Worm (Caenorhabditis elegans) whole organism, young adult: ENCODE measurements around the gene D2085.7.

ENCODE experiments used
- B0019.2 ChIP-seq: fragments of 200-800 bp; sonication (Bioruptor generic); conservative IDR thresholded peaks from 2 replicates; pipeline ENCODE4 v1.3.6; 2022; ENCODE audit warnings: missing genetic modification reagents, missing genetic modification characterization, missing compliant biosample characterization
- B0035.1 ChIP-seq: sonication (generic microtip); optimal IDR thresholded peaks from 2 replicates; lab custom pipeline; 2016; ENCODE audit warnings: missing genetic modification characterization, mild to moderate bottlenecking, missing compliant biosample characterization, missing genotype, missing genetic modification reagents
- B0336.3 ChIP-seq: fragments of 200-800 bp; sonication (Bioruptor generic); IDR thresholded peaks from 2 replicates; pipeline ENCODE4 v1.3.6; 2022; ENCODE audit warnings: missing genetic modification characterization, missing compliant biosample characterization
- C17E4.6 ChIP-seq: fragments of 200-800 bp; sonication (Bioruptor generic); IDR thresholded peaks from 2 replicates; pipeline ENCODE4 v1.3.6; 2022; ENCODE audit warnings: missing genetic modification reagents, missing genetic modification characterization, missing compliant biosample characterization
- F10E7.11 ChIP-seq: sonication (generic microtip); optimal IDR thresholded peaks from 2 replicates; lab custom pipeline; 2017; ENCODE audit warnings: mild to moderate bottlenecking, missing genetic modification characterization, moderate library complexity, missing compliant biosample characterization
- F22D6.2 ChIP-seq: sonication (generic microtip); optimal IDR thresholded peaks from 2 replicates; lab custom pipeline; 2016; ENCODE audit warnings: mild to moderate bottlenecking, missing genetic modification characterization, missing compliant biosample characterization
- F23B12.7 ChIP-seq: sonication (generic microtip); optimal IDR thresholded peaks from 2 replicates; lab custom pipeline; 2017; ENCODE audit warnings: missing genetic modification characterization, mild to moderate bottlenecking, missing compliant biosample characterization, antibody characterized with exemption, moderate library complexity; ENCODE audit not compliant: insufficient read depth
- F57C9.4 ChIP-seq: sonication (generic microtip); optimal IDR thresholded peaks from 2 replicates; lab custom pipeline; 2017; ENCODE audit warnings: mild to moderate bottlenecking, missing genetic modification characterization, missing compliant biosample characterization
- T26A5.8 ChIP-seq: sonication (generic microtip); optimal IDR thresholded peaks from 2 replicates; lab custom pipeline; 2016; ENCODE audit warnings: missing genetic modification characterization, missing compliant biosample characterization
- Y56A3A.18 ChIP-seq: fragments of 200-800 bp; sonication (Bioruptor generic); IDR thresholded peaks from 2 replicates; pipeline ENCODE4 v1.3.6; 2022; ENCODE audit warnings: missing genetic modification reagents, missing genetic modification characterization, missing compliant biosample characterization
- Y67H2A.10 ChIP-seq: fragments of 200-800 bp; sonication (Bioruptor generic); conservative IDR thresholded peaks from 2 replicates; pipeline ENCODE4 v1.3.6; 2022; ENCODE audit warnings: missing genetic modification reagents, missing genetic modification characterization, missing compliant biosample characterization
- ama-1 ChIP-seq, 3 experiments: fragments of 150-350 bp in 1 of 3; sonication (generic microtip) in 2 of 3; optimal IDR thresholded peaks; 2 replicates each; lab custom pipeline; 2014 to 2018; ENCODE audit warnings: missing biosample characterization in 2 of 3, missing genetic modification characterization in 2 of 3, missing genetic modification reagents in 2 of 3
- aptf-3 ChIP-seq: fragments of 200-800 bp; sonication (Bioruptor generic); IDR thresholded peaks from 2 replicates; pipeline ENCODE4 v1.3.6; 2022; ENCODE audit warnings: missing genetic modification characterization, missing compliant biosample characterization
- athp-1 ChIP-seq: sonication (generic microtip); optimal IDR thresholded peaks from 2 replicates; lab custom pipeline; 2017; ENCODE audit warnings: mild to moderate bottlenecking, missing genetic modification characterization, missing compliant biosample characterization
- attf-3 ChIP-seq: fragments of 200-800 bp; sonication (Bioruptor generic); conservative IDR thresholded peaks from 2 replicates; pipeline ENCODE4 v1.3.6; 2022; ENCODE audit warnings: missing genetic modification reagents, missing genetic modification characterization, missing compliant biosample characterization
- bed-1 ChIP-seq: fragments of 200-800 bp; sonication (Bioruptor generic); IDR thresholded peaks from 2 replicates; pipeline ENCODE4 v1.3.6; 2022; ENCODE audit warnings: missing genetic modification reagents, missing genetic modification characterization, missing compliant biosample characterization
- ccch-3 ChIP-seq: fragments of 200-800 bp; sonication (Bioruptor generic); optimal IDR thresholded peaks from 2 replicates; lab custom pipeline; 2018; ENCODE audit warnings: mild to moderate bottlenecking, missing genetic modification characterization, missing compliant biosample characterization
- cebp-1 ChIP-seq, 2 experiments: fragments of 200-800 bp in 1 of 2; sonication (Bioruptor generic) in 1 of 2; sonication (generic microtip) in 1 of 2; IDR thresholded peaks in 1 of 2; optimal IDR thresholded peaks in 1 of 2; 2 replicates each; pipeline versions ENCODE4 v1.3.6 to Lab custom; 2017 to 2022; ENCODE audit warnings: missing compliant biosample characterization in 2 of 2, missing genetic modification characterization in 2 of 2, mild to moderate bottlenecking in 1 of 2, missing genetic modification reagents in 1 of 2, moderate library complexity in 1 of 2
- cebp-2 ChIP-seq: fragments of 200-800 bp; sonication (Bioruptor generic); IDR thresholded peaks from 2 replicates; pipeline ENCODE4 v1.3.6; 2022; ENCODE audit warnings: missing genetic modification characterization, missing compliant biosample characterization
- ceh-27 ChIP-seq: fragments of 200-800 bp; sonication (Bioruptor generic); optimal IDR thresholded peaks from 2 replicates; lab custom pipeline; 2018; ENCODE audit warnings: mild to moderate bottlenecking, missing genetic modification characterization, moderate library complexity, missing compliant biosample characterization
- die-1 ChIP-seq: sonication (generic microtip); optimal IDR thresholded peaks from 2 replicates; lab custom pipeline; 2016; ENCODE audit warnings: missing genotype, mild to moderate bottlenecking, missing genetic modification characterization, missing compliant biosample characterization
- egl-18 ChIP-seq: fragments of 200-800 bp; sonication (Bioruptor generic); IDR thresholded peaks from 2 replicates; pipeline ENCODE4 v1.3.6; 2022; ENCODE audit warnings: missing genetic modification reagents, missing genetic modification characterization, missing compliant biosample characterization
- gei-17 ChIP-seq: fragments of 200-800 bp; sonication (Bioruptor generic); optimal IDR thresholded peaks from 2 replicates; lab custom pipeline; 2018; ENCODE audit warnings: mild to moderate bottlenecking, missing genetic modification characterization, missing compliant biosample characterization
- him-1 ChIP-seq: sonication (generic microtip); optimal IDR thresholded peaks from 2 replicates; lab custom pipeline; 2016; ENCODE audit warnings: missing genotype, missing genetic modification reagents, missing genetic modification characterization, missing compliant biosample characterization
- hmg-20 ChIP-seq: fragments of 200-800 bp; sonication (Bioruptor generic); IDR thresholded peaks from 2 replicates; pipeline ENCODE4 v1.3.6; 2022; ENCODE audit warnings: missing genetic modification reagents, missing genetic modification characterization, missing compliant biosample characterization
- lir-1 ChIP-seq: fragments of 200-800 bp; sonication (Bioruptor generic); conservative IDR thresholded peaks from 2 replicates; pipeline ENCODE4 v1.3.6; 2022; ENCODE audit warnings: missing genetic modification reagents, missing genetic modification characterization, missing compliant biosample characterization
- madf-3 ChIP-seq: fragments of 200-800 bp; sonication (Bioruptor generic); IDR thresholded peaks from 2 replicates; pipeline ENCODE4 v1.3.6; 2022; ENCODE audit warnings: missing genetic modification reagents, missing genetic modification characterization, missing compliant biosample characterization
- madf-8 ChIP-seq: fragments of 200-800 bp; sonication (Bioruptor generic); conservative IDR thresholded peaks from 2 replicates; pipeline ENCODE4 v1.3.6; 2022; ENCODE audit warnings: missing genetic modification reagents, missing genetic modification characterization, missing compliant biosample characterization
- mcd-1 ChIP-seq: fragments of 200-800 bp; sonication (Bioruptor generic); IDR thresholded peaks from 2 replicates; pipeline ENCODE4 v1.3.6; 2022; ENCODE audit warnings: missing genetic modification reagents, missing genetic modification characterization, missing compliant biosample characterization
- mel-28 ChIP-seq: sonication (generic microtip); optimal IDR thresholded peaks from 2 replicates; lab custom pipeline; 2016; ENCODE audit warnings: borderline replicate concordance, mild to moderate bottlenecking, missing genetic modification characterization, missing compliant biosample characterization
- nfya-2 ChIP-seq: fragments of 200-800 bp; sonication (Bioruptor generic); IDR thresholded peaks from 2 replicates; pipeline ENCODE4 v1.3.6; 2022; ENCODE audit warnings: missing genetic modification reagents, missing genetic modification characterization, missing compliant biosample characterization
- nfyb-1 ChIP-seq: fragments of 200-800 bp; sonication (Bioruptor generic); IDR thresholded peaks from 2 replicates; pipeline ENCODE4 v1.3.6; 2022; ENCODE audit warnings: missing genetic modification reagents, missing genetic modification characterization, missing compliant biosample characterization
- rpc-1 ChIP-seq, 2 experiments: fragments of 150-350 bp in 1 of 2; sonication (generic microtip) in 1 of 2; optimal IDR thresholded peaks; 2 replicates each; lab custom pipeline; 2014 to 2018; ENCODE audit warnings: missing biosample characterization in 1 of 2, missing genetic modification characterization in 1 of 2, missing genetic modification reagents in 1 of 2, missing genotype in 1 of 2
- snpc-1.1 ChIP-seq: sonication (generic microtip); optimal IDR thresholded peaks from 2 replicates; lab custom pipeline; 2017; ENCODE audit warnings: missing genetic modification characterization, mild to moderate bottlenecking, missing compliant biosample characterization, antibody characterized with exemption, moderate library complexity, missing genotype, missing genetic modification reagents; ENCODE audit not compliant: insufficient read depth
- snpc-1.3 ChIP-seq: sonication (generic microtip); optimal IDR thresholded peaks from 2 replicates; lab custom pipeline; 2017; ENCODE audit warnings: missing genetic modification characterization, mild to moderate bottlenecking, missing compliant biosample characterization, antibody characterized with exemption, moderate library complexity, missing genotype, missing genetic modification reagents; ENCODE audit not compliant: insufficient read depth
- snpc-3.4 ChIP-seq: sonication (generic microtip); optimal IDR thresholded peaks from 2 replicates; lab custom pipeline; 2017; ENCODE audit warnings: missing genetic modification characterization, mild to moderate bottlenecking, missing compliant biosample characterization, antibody characterized with exemption, moderate library complexity, missing genotype, missing genetic modification reagents
- snpc-4 ChIP-seq, 5 experiments: fragments of 150-350 bp in 1 of 5; sonication (generic microtip) in 4 of 5; optimal IDR thresholded peaks; 2 replicates each; lab custom pipeline; 2014 to 2018; ENCODE audit warnings: missing genetic modification characterization in 5 of 5, missing biosample characterization in 3 of 5, antibody characterized with exemption in 2 of 5, mild to moderate bottlenecking in 2 of 5, missing compliant biosample characterization in 2 of 5, missing genotype in 2 of 5, moderate library complexity in 2 of 5, missing genetic modification reagents in 1 of 5
- somi-1 ChIP-seq: fragments of 200-800 bp; sonication (Bioruptor generic); optimal IDR thresholded peaks from 2 replicates; lab custom pipeline; 2018; ENCODE audit warnings: mild to moderate bottlenecking, missing genetic modification characterization, missing compliant biosample characterization
- tlf-1 ChIP-seq: fragments of 200-800 bp; sonication (Bioruptor generic); optimal IDR thresholded peaks from 2 replicates; lab custom pipeline; 2018; ENCODE audit warnings: mild to moderate bottlenecking, missing genetic modification characterization, missing compliant biosample characterization
- ztf-18 ChIP-seq: sonication (generic microtip); optimal IDR thresholded peaks from 2 replicates; lab custom pipeline; 2016; ENCODE audit warnings: missing genotype, mild to moderate bottlenecking, missing genetic modification characterization, missing compliant biosample characterization
- ztf-28 ChIP-seq: fragments of 200-800 bp; sonication (Bioruptor generic); IDR thresholded peaks from 2 replicates; pipeline ENCODE4 v1.3.6; 2022; ENCODE audit warnings: missing genetic modification reagents, missing genetic modification characterization, missing compliant biosample characterization
- ztf-3 ChIP-seq: fragments of 200-800 bp; sonication (Bioruptor generic); optimal IDR thresholded peaks from 2 replicates; lab custom pipeline; 2018; ENCODE audit warnings: mild to moderate bottlenecking, missing genetic modification characterization, missing compliant biosample characterization

Gene D2085.7

DNA sequence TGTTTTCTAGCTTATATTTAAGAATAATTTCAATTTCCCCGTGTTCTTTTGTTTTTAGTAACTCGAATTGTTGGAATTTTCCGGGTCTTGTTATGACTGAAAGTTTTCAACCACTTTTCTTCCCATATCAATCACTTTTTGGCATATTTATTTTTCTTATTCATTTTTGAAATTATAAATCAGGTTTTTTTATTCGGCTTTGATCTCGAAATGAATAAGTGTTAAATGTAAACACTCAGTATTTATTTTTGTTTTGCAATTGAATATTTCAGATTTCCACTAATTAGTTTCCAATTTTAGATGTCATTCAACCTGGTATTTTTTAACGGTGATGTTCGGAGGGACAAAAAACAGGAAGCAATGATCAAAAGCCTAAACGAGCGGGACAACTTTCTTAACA lies 23.4 kb downstream of the D2085.7 start, which contains the start of gene etc-1:
etc-1 (plus strand) TSS at position 301 of the 400 bp plus-strand sequence.
- TF ChIP-seq rpc-1 (optimal IDR thresholded peaks at IDR 0.05; lab: Kevin White, UChicago) (no peak), rpc-1 (tag; optimal IDR thresholded peaks at IDR 0.05; lab: Kevin White, UChicago) (no peak), tlf-1 (GFP tag; lab: Kevin White, UChicago) (no peak), F22D6.2 (tag; lab: Kevin White, UChicago) (no peak), T26A5.8 (tag; lab: Kevin White, UChicago) (no peak), somi-1 (GFP tag; lab: Kevin White, UChicago) (no peak), mcd-1 (GFP tag; lab: Robert Waterston, UW) (no peak), ztf-18 (tag; lab: Kevin White, UChicago) (no peak), athp-1 (no peak), Y56A3A.18 (no peak), ztf-28 (GFP tag; lab: Robert Waterston, UW) (no peak), cebp-2 (GFP tag; lab: Robert Waterston, UW) (no peak), snpc-4 (GFP tag; optimal IDR thresholded peaks at IDR 0.05; lab: Kevin White, UChicago) (no peak), snpc-4 (tag; optimal IDR thresholded peaks at IDR 0.05; lab: Kevin White, UChicago) (no peak), hmg-20 (no peak), egl-18 (GFP tag; lab: Robert Waterston, UW) (no peak), nfya-2 (GFP tag; lab: Robert Waterston, UW) (no peak), attf-3 (GFP tag; lab: Robert Waterston, UW) (no peak), C17E4.6 (GFP tag; lab: Robert Waterston, UW) (no peak)

DNA sequence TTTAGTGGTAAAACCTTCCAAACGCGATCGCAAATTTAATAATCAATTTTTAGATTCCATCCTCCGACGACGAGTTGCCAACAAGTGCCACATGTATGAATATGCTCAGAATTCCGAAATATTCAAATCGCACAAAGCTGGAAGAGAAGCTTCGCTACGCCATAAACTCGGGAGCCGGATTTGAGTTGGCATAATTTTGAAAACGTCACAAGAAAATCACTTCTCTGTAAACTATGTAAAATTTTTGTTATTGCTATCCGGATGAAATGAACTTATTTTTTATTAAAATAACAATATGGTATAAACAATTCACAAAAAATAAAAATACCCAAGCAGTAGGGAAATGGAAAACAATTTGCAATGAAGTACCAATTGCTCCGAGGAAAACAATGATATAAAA lies 27.7 kb downstream of the D2085.7 start:
- no peak for TF ChIP-seq cebp-1 (GFP tag; IDR thresholded peaks at IDR 0.05; lab: Robert Waterston, UW)
- no peak for TF ChIP-seq cebp-1 (tag; optimal IDR thresholded peaks at IDR 0.05; lab: Kevin White, UChicago)
- TF ChIP-seq him-1 (tag; lab: Kevin White, UChicago) = peak; percentile 91
- TF ChIP-seq B0336.3 (GFP tag; lab: Robert Waterston, UW) = peak; percentile 10; the same call in 1 of the 2 replicates
- TF ChIP-seq ama-1 (optimal IDR thresholded peaks at IDR 0.05; lab: Kevin White, UChicago) = no peak
- TF ChIP-seq ama-1 (GFP tag; optimal IDR thresholded peaks at IDR 0.05; lab: Kevin White, UChicago) = no peak
- no peak for TF ChIP-seq die-1 (tag; lab: Kevin White, UChicago)

DNA sequence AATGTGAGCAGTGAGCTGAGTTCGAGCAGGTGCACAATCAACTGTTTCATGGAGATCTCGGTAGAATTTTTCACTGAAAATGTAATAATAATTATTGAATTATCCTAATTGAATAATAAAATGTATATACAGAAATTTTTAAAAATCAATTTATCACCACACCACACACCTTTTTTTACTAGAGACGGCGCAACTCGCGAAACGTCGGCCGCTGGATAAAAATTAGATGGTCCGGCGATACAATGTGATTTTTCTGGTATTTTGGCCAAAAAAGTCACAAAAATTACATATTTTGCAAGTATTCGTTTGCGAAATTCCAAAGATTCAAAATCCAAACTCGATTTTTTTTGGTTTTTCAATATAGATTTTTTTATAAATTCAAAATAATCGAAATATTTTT lies 29.7 kb downstream of the D2085.7 start:
- no peak for TF ChIP-seq F10E7.11 (tag; lab: Kevin White, UChicago)
- peak; percentile 93 for TF ChIP-seq snpc-1.1
- no peak for TF ChIP-seq bed-1 (GFP tag; lab: Robert Waterston, UW)
- no peak for TF ChIP-seq tlf-1 (GFP tag; lab: Kevin White, UChicago)
- TF ChIP-seq mel-28 (tag; lab: Kevin White, UChicago) = no peak
- peak; percentile 89 for TF ChIP-seq snpc-3.4
- no peak for TF ChIP-seq madf-8
- peak; percentile 35 for TF ChIP-seq snpc-1.3 (tag; lab: Kevin White, UChicago)
- TF ChIP-seq aptf-3 = no peak
- no peak for TF ChIP-seq nfya-2 (GFP tag; lab: Robert Waterston, UW)
- TF ChIP-seq ccch-3 (GFP tag; lab: Kevin White, UChicago) = no peak
- TF ChIP-seq F23B12.7 (tag; lab: Kevin White, UChicago) = no peak
- peak; percentile 86 for TF ChIP-seq snpc-4 (GFP tag; optimal IDR thresholded peaks at IDR 0.05; lab: Kevin White, UChicago)
- TF ChIP-seq snpc-4 (tag; optimal IDR thresholded peaks at IDR 0.05; lab: Kevin White, UChicago) = peak; percentile 71 to 92 (median 90)
- no peak for TF ChIP-seq gei-17 (GFP tag; lab: Kevin White, UChicago)
- no peak for TF ChIP-seq ceh-27 (GFP tag; lab: Kevin White, UChicago)
- TF ChIP-seq die-1 (tag; lab: Kevin White, UChicago) = no peak
- no peak for TF ChIP-seq F22D6.2 (tag; lab: Kevin White, UChicago)
- no peak for TF ChIP-seq lir-1 (GFP tag; lab: Robert Waterston, UW)
- no peak for TF ChIP-seq B0019.2
- TF ChIP-seq madf-3 = no peak
- no peak for TF ChIP-seq B0035.1 (tag; lab: Kevin White, UChicago)
- no peak for TF ChIP-seq nfyb-1
- TF ChIP-seq Y67H2A.10 = no peak
- TF ChIP-seq F57C9.4 (tag; lab: Kevin White, UChicago) = no peak
- no peak for TF ChIP-seq ztf-3 (GFP tag; lab: Kevin White, UChicago)
